Fruit fly (Drosophila melanogaster): ENCODE measurements around the gene CG17726.
A peak's percentile ranks its signal among the peaks of the same experiment; 100 is the strongest.

The CG17726 gene

DNA sequence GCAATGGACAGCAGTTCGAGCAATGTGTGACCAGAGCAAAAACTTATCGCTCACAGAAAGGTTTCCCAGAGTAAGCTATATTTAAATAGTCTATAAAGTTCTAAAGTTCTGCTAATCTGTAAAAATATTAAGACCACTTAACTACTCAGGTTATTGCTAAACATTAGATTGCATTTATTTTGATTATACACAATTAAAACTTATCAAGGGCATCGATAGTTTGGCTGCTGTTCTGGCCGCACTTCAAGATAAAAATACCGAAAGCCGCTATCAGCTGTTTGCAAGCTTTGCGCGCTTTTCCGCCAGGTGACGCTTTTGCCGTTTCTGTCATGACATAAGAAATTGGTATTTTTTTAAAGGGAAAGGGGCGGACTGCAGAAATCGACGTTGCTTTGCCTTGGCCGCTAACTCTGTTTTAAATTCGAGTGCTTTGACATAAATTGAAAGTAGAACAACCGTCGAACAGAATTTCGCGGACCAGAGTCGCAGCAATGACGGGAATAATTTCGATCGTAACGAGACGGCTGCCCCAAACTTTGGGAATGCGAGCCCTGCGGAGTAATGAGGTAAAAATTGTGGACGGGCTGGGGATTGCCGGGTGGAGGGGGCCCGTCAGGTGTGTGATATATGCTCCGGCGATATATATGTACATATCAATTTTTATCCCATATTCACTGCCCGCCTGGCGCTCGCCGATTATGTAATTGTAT is 17.5 kb downstream of the CG17726 start, which contains the start of the genes CG17734 and CG5214 (continued):
- TF ChIP-seq CG4404 (GFP tag; IDR thresholded peaks at IDR 0.05) (no peak), chif (GFP tag; optimal IDR thresholded peaks at IDR 0.05) (no peak), CG13775 (GFP tag; optimal IDR thresholded peaks at IDR 0.05) (no peak), wor (GFP tag; IDR thresholded peaks at IDR 0.05) (no peak), Usf (GFP tag; optimal IDR thresholded peaks at IDR 0.05) (no peak), br (optimal IDR thresholded peaks at IDR 0.05) (no peak), lilli (GFP tag; optimal IDR thresholded peaks at IDR 0.05) (peak; percentile 48), CG2875 (GFP tag; optimal IDR thresholded peaks at IDR 0.05) (no peak), CG15601 (tag; optimal IDR thresholded peaks at IDR 0.05) (no peak), CG8765 (GFP tag; IDR thresholded peaks at IDR 0.05) (no peak), fd102C (GFP tag; optimal IDR thresholded peaks at IDR 0.05) (no peak), CG3838 (GFP tag; optimal IDR thresholded peaks at IDR 0.05) (no peak), dan (GFP tag; IDR thresholded peaks at IDR 0.05) (no peak), CG4730 (GFP tag; IDR thresholded peaks at IDR 0.05) (no peak), stwl (tag; optimal IDR thresholded peaks at IDR 0.05) (no peak), abd-A (tag; optimal IDR thresholded peaks at IDR 0.05) (no peak), sob (GFP tag; IDR thresholded peaks at IDR 0.05) (no peak), chinmo (GFP tag; IDR thresholded peaks at IDR 0.05; ENCODE audit: partially characterized antibody) (0 out of 4 replicates have a peak, but pooled peaks have one; percentile 27), Dip3 (GFP tag; optimal IDR thresholded peaks at IDR 0.05) (no peak), dpn (GFP tag; optimal IDR thresholded peaks at IDR 0.05) (peak; percentile 0 to 54), CG12155 (GFP tag; optimal IDR thresholded peaks at IDR 0.05) (no peak), ind (GFP tag; optimal IDR thresholded peaks at IDR 0.05) (no peak), slp2 (GFP tag; optimal IDR thresholded peaks at IDR 0.05) (no peak), Oaz (GFP tag; IDR thresholded peaks at IDR 0.05) (no peak), bsh (GFP tag; optimal IDR thresholded peaks at IDR 0.05) (no peak), dmrt11E (tag; optimal IDR thresholded peaks at IDR 0.05) (no peak), shn (GFP tag; optimal IDR thresholded peaks at IDR 0.05) (no peak), CG10274 (GFP tag; optimal IDR thresholded peaks at IDR 0.05) (no peak), fd96Cb (tag; optimal IDR thresholded peaks at IDR 0.05) (no peak), Lpt (GFP tag; optimal IDR thresholded peaks at IDR 0.05) (no peak), CG15269 (tag; optimal IDR thresholded peaks at IDR 0.05) (no peak), CG16863 (GFP tag; optimal IDR thresholded peaks at IDR 0.05) (no peak), CG11696 (GFP tag; IDR thresholded peaks at IDR 0.05) (no peak), CG6175 (GFP tag; IDR thresholded peaks at IDR 0.05) (no peak), CG12391 (tag; optimal IDR thresholded peaks at IDR 0.05) (no peak), Jarid2 (GFP tag; optimal IDR thresholded peaks at IDR 0.05) (no peak), h (optimal IDR thresholded peaks at IDR 0.05) (no peak), CG4328 (GFP tag; optimal IDR thresholded peaks at IDR 0.05) (no peak), ken (GFP tag; IDR thresholded peaks at IDR 0.05) (no peak), CG11695 (GFP tag; IDR thresholded peaks at IDR 0.05) (no peak), CG18262 (tag; optimal IDR thresholded peaks at IDR 0.05) (no peak), vvl (GFP tag; IDR thresholded peaks at IDR 0.05) (no peak), CG9876 (GFP tag; optimal IDR thresholded peaks at IDR 0.05) (peak; percentile 10), CG1233 (GFP tag; optimal IDR thresholded peaks at IDR 0.05) (no peak), CG11504 (tag; optimal IDR thresholded peaks at IDR 0.05) (no peak), Mrtf (GFP tag; IDR thresholded peaks at IDR 0.05) (no peak), CG43689 (GFP tag; IDR thresholded peaks at IDR 0.05) (no peak), dimm (GFP tag; IDR thresholded peaks at IDR 0.05) (no peak), lov (optimal IDR thresholded peaks at IDR 0.05) (no peak), lov (GFP tag; IDR thresholded peaks at IDR 0.05) (no peak), oc (tag; optimal IDR thresholded peaks at IDR 0.05) (no peak), Kr (GFP tag; optimal IDR thresholded peaks at IDR 0.05) (no peak)

Measured in whole organism, embryonic.